Worm (Caenorhabditis elegans): ENCODE data around the gene grl-29.

- TF ChIP-seq unc-130 (GFP tag; optimal IDR thresholded peaks at IDR 0.05) (peak; percentile 90), nfya-1 (tag; optimal IDR thresholded peaks at IDR 0.05; ENCODE audit: borderline replicate concordance, insufficient read depth) (no peak), F57C9.4 (tag; optimal IDR thresholded peaks at IDR 0.05) (no peak), attf-5 (GFP tag; optimal IDR thresholded peaks at IDR 0.05) (no peak), unc-62 (GFP tag; optimal IDR thresholded peaks at IDR 0.05) (no peak), chd-7 (tag; optimal IDR thresholded peaks at IDR 0.05) (no peak), madf-3 (GFP tag; IDR thresholded peaks at IDR 0.05) (no peak), rpc-1 (optimal IDR thresholded peaks at IDR 0.05) (no peak), rpc-1 (tag; optimal IDR thresholded peaks at IDR 0.05) (peak; percentile 15), ccch-3 (GFP tag; optimal IDR thresholded peaks at IDR 0.05) (no peak), efl-1 (GFP tag; optimal IDR thresholded peaks at IDR 0.05) (peak; percentile 52), dpl-1 (GFP tag; optimal IDR thresholded peaks at IDR 0.05) (no peak), F22D6.2 (tag; optimal IDR thresholded peaks at IDR 0.05) (no peak), T07F8.4 (tag; optimal IDR thresholded peaks at IDR 0.05) (no peak)
These were observed 30.0 kb upstream of the grl-29 start for ce11 chrV:3585011-3585410.

All from whole organism, young adult.